Fruit fly (Drosophila melanogaster) whole organism, embryonic: ENCODE results near the gene sisA.

ENCODE experiments used
- Aef1 ChIP-seq: fragments of 200-800 bp; sonication (Bioruptor generic); IDR thresholded peaks from 3 replicates; pipeline ENCODE4 v1.3.6; 2022; ENCODE audit warnings: missing biosample characterization, missing genetic modification characterization
- Atf-2 ChIP-seq: fragments of 200-800 bp; sonication (Bioruptor generic); optimal IDR thresholded peaks from 2 replicates; lab custom pipeline; 2016; ENCODE audit warnings: missing biosample characterization, missing genetic modification characterization
- CG10321 ChIP-seq: fragments of 200-800 bp; sonication (Bioruptor generic); IDR thresholded peaks from 2 replicates; pipeline ENCODE4 v1.3.6; 2022; ENCODE audit warnings: missing biosample characterization, missing genetic modification characterization
- CG10979 ChIP-seq: fragments of 200-800 bp; sonication (Bioruptor generic); optimal IDR thresholded peaks from 2 replicates; lab custom pipeline; 2018; ENCODE audit warnings: missing biosample characterization, mild to moderate bottlenecking, missing genetic modification characterization, moderate library complexity
- CG11093 ChIP-seq: fragments of 200-800 bp; sonication (Bioruptor generic); IDR thresholded peaks from 3 replicates; pipeline ENCODE4 v1.3.6; 2022; ENCODE audit warnings: missing biosample characterization, missing genetic modification characterization
- CG11504 ChIP-seq: fragments of 200-800 bp; sonication (Bioruptor generic); optimal IDR thresholded peaks from 3 replicates; lab custom pipeline; 2019; ENCODE audit warnings: missing biosample characterization, mild to moderate bottlenecking, missing genetic modification characterization, moderate library complexity
- CG11695 ChIP-seq: fragments of 200-800 bp; sonication (Bioruptor generic); IDR thresholded peaks from 3 replicates; pipeline ENCODE4 v1.3.6; 2022; ENCODE audit warnings: missing biosample characterization, missing genetic modification characterization
- CG13894 ChIP-seq: fragments of 200-800 bp; sonication (Bioruptor generic); optimal IDR thresholded peaks from 3 replicates; lab custom pipeline; 2018; ENCODE audit warnings: missing biosample characterization, mild to moderate bottlenecking, missing genetic modification characterization, moderate library complexity
- CG1603 ChIP-seq: fragments of 200-800 bp; sonication (Bioruptor generic); optimal IDR thresholded peaks from 2 replicates; lab custom pipeline; 2019; ENCODE audit warnings: missing biosample characterization, mild to moderate bottlenecking, missing genetic modification characterization, moderate library complexity
- CG17361 ChIP-seq: fragments of 200-800 bp; sonication (Bioruptor generic); IDR thresholded peaks from 3 replicates; pipeline ENCODE4 v1.3.6; 2022; ENCODE audit warnings: missing biosample characterization, missing genetic modification characterization
- CG18476 ChIP-seq: fragments of 200-800 bp; sonication (Bioruptor generic); optimal IDR thresholded peaks from 2 replicates; lab custom pipeline; 2016; ENCODE audit warnings: missing biosample characterization, mild to moderate bottlenecking, missing genetic modification characterization
- CG2678 ChIP-seq: fragments of 200-800 bp; sonication (Bioruptor generic); optimal IDR thresholded peaks from 3 replicates; lab custom pipeline; 2019; ENCODE audit warnings: missing biosample characterization, mild to moderate bottlenecking, missing genetic modification characterization, moderate library complexity
- CG30431 ChIP-seq: fragments of 200-800 bp; sonication (Bioruptor generic); optimal IDR thresholded peaks from 2 replicates; lab custom pipeline; 2017; ENCODE audit warnings: missing biosample characterization, missing genetic modification characterization
- CG32767 ChIP-seq: fragments of 200-800 bp; sonication (Bioruptor generic); IDR thresholded peaks from 2 replicates; pipeline ENCODE4 v1.3.6; 2022; ENCODE audit warnings: missing biosample characterization, missing genetic modification characterization
- CG4360 ChIP-seq: fragments of 200-800 bp; sonication (Bioruptor generic); IDR thresholded peaks from 2 replicates; pipeline ENCODE4 v1.3.6; 2022; ENCODE audit warnings: missing biosample characterization, missing genetic modification characterization
- CG6654 ChIP-seq: fragments of 200-800 bp; sonication (Bioruptor generic); optimal IDR thresholded peaks from 2 replicates; lab custom pipeline; 2017; ENCODE audit warnings: missing biosample characterization, mild to moderate bottlenecking, missing genetic modification characterization
- CG6765 ChIP-seq: fragments of 200-800 bp; sonication (Bioruptor generic); optimal IDR thresholded peaks from 3 replicates; lab custom pipeline; 2017; ENCODE audit warnings: missing biosample characterization, mild to moderate bottlenecking, missing genetic modification characterization
- CG7786 ChIP-seq: fragments of 200-800 bp; sonication (Bioruptor generic); optimal IDR thresholded peaks from 2 replicates; lab custom pipeline; 2016; ENCODE audit warnings: missing biosample characterization, missing genetic modification characterization
- CG7839 ChIP-seq: fragments of 200-800 bp; sonication (Bioruptor generic); optimal IDR thresholded peaks from 3 replicates; lab custom pipeline; 2018; ENCODE audit warnings: missing biosample characterization, mild to moderate bottlenecking, missing genetic modification characterization, moderate library complexity
- CG8765 ChIP-seq: fragments of 200-800 bp; sonication (Bioruptor generic); IDR thresholded peaks from 2 replicates; pipeline ENCODE4 v1.3.6; 2022; ENCODE audit warnings: missing biosample characterization, missing genetic modification characterization
- CG9437 ChIP-seq: fragments of 200-800 bp; sonication (Bioruptor generic); optimal IDR thresholded peaks from 2 replicates; lab custom pipeline; 2018; ENCODE audit warnings: missing biosample characterization, mild to moderate bottlenecking, missing genetic modification characterization
- CG9932 ChIP-seq: fragments of 200-800 bp; sonication (Bioruptor generic); IDR thresholded peaks from 2 replicates; pipeline ENCODE4 v1.3.6; 2022; ENCODE audit warnings: missing biosample characterization, missing genetic modification characterization
- Chrac-16 ChIP-seq: fragments of 200-800 bp; sonication (Bioruptor generic); optimal IDR thresholded peaks from 3 replicates; lab custom pipeline; 2016; ENCODE audit warnings: missing biosample characterization, missing genetic modification characterization
- Dip2 ChIP-seq: fragments of 200-800 bp; sonication (Bioruptor generic); IDR thresholded peaks from 2 replicates; pipeline ENCODE4 v1.3.6; 2022; ENCODE audit warnings: missing biosample characterization, missing genetic modification characterization
- Dll ChIP-seq: fragments of 200-800 bp; sonication (Bioruptor generic); IDR thresholded peaks from 4 replicates; pipeline ENCODE4 v1.3.6; 2022; ENCODE audit warnings: missing biosample characterization, missing genetic modification characterization; ENCODE audit not compliant: partially characterized antibody
- Dp ChIP-seq: fragments of 200-800 bp; sonication (Bioruptor generic); optimal IDR thresholded peaks from 2 replicates; lab custom pipeline; 2018; ENCODE audit warnings: missing biosample characterization, mild to moderate bottlenecking, missing genetic modification characterization, moderate library complexity
- Fer3 ChIP-seq: fragments of 200-800 bp; sonication (Bioruptor generic); optimal IDR thresholded peaks from 2 replicates; lab custom pipeline; 2018; ENCODE audit warnings: missing biosample characterization, mild to moderate bottlenecking, missing genetic modification characterization, moderate library complexity
- Hr39 ChIP-seq: fragments of >200 bp; optimal IDR thresholded peaks from 2 replicates; lab custom pipeline; 2017
- Kr ChIP-seq: fragments of 200-800 bp; sonication (Bioruptor generic); optimal IDR thresholded peaks from 2 replicates; lab custom pipeline; 2017; ENCODE audit warnings: missing biosample characterization, mild to moderate bottlenecking, missing genetic modification characterization
- MTF-1 ChIP-seq: fragments of 200-800 bp; sonication (Bioruptor generic); optimal IDR thresholded peaks from 2 replicates; lab custom pipeline; 2018; ENCODE audit warnings: missing biosample characterization, mild to moderate bottlenecking, missing genetic modification characterization, borderline replicate concordance
- Ssrp ChIP-seq: fragments of 200-800 bp; sonication (Bioruptor generic); optimal IDR thresholded peaks from 2 replicates; lab custom pipeline; 2018; ENCODE audit warnings: missing biosample characterization, mild to moderate bottlenecking, missing genetic modification characterization, moderate library complexity
- Taf1 ChIP-seq: fragments of 200-800 bp; sonication (Bioruptor generic); IDR thresholded peaks from 2 replicates; pipeline ENCODE4 v1.3.6; 2022; ENCODE audit warnings: missing biosample characterization, missing genetic modification characterization
- Vsx1 ChIP-seq: fragments of 200-800 bp; sonication (Bioruptor generic); optimal IDR thresholded peaks from 2 replicates; lab custom pipeline; 2017; ENCODE audit warnings: missing biosample characterization, mild to moderate bottlenecking, missing genetic modification characterization, missing genetic modification reagents
- abd-A ChIP-seq: fragments of 200-800 bp; sonication (Bioruptor generic); optimal IDR thresholded peaks from 3 replicates; lab custom pipeline; 2019; ENCODE audit warnings: missing biosample characterization, mild to moderate bottlenecking, missing genetic modification characterization, moderate library complexity
- chn ChIP-seq: fragments of 200-800 bp; sonication (Bioruptor generic); optimal IDR thresholded peaks from 2 replicates; lab custom pipeline; 2016; ENCODE audit warnings: missing biosample characterization, missing genetic modification characterization
- crc ChIP-seq: fragments of 200-800 bp; sonication (Bioruptor generic); optimal IDR thresholded peaks from 2 replicates; lab custom pipeline; 2016; ENCODE audit warnings: missing biosample characterization, missing genetic modification characterization
- fu2 ChIP-seq: fragments of 200-800 bp; sonication (Bioruptor generic); optimal IDR thresholded peaks from 2 replicates; lab custom pipeline; 2016; ENCODE audit warnings: missing biosample characterization, missing genetic modification characterization
- grn ChIP-seq: fragments of 200-800 bp; sonication (Bioruptor generic); optimal IDR thresholded peaks from 3 replicates; lab custom pipeline; 2017; ENCODE audit warnings: missing biosample characterization, missing genetic modification characterization
- hkb ChIP-seq, 2 experiments: fragments of 200-800 bp in 1 of 2; fragments of >200 bp in 1 of 2; sonication (Bioruptor generic) in 1 of 2; IDR thresholded peaks in 1 of 2; optimal IDR thresholded peaks in 1 of 2; 2 replicates each; pipeline versions ENCODE4 v1.3.6 to Lab custom; 2017 to 2022; ENCODE audit warnings: missing biosample characterization in 1 of 2, missing genetic modification characterization in 1 of 2
- ind ChIP-seq: fragments of 200-800 bp; sonication (Bioruptor generic); optimal IDR thresholded peaks from 3 replicates; lab custom pipeline; 2016; ENCODE audit warnings: missing biosample characterization, missing genetic modification characterization
- nau ChIP-seq: fragments of 200-800 bp; sonication (Bioruptor generic); optimal IDR thresholded peaks from 3 replicates; lab custom pipeline; 2017; ENCODE audit warnings: missing biosample characterization, mild to moderate bottlenecking, missing genetic modification characterization, missing genetic modification reagents
- nom ChIP-seq: fragments of 200-800 bp; sonication (Bioruptor generic); optimal IDR thresholded peaks from 2 replicates; lab custom pipeline; 2017; ENCODE audit warnings: missing biosample characterization, missing genetic modification characterization, mild to moderate bottlenecking, moderate library complexity, missing genetic modification reagents
- pita ChIP-seq: fragments of 200-800 bp; sonication (Bioruptor generic); optimal IDR thresholded peaks from 2 replicates; lab custom pipeline; 2017; ENCODE audit warnings: missing biosample characterization, mild to moderate bottlenecking, missing genetic modification characterization
- pnt ChIP-seq: fragments of 200-800 bp; sonication (Bioruptor generic); optimal IDR thresholded peaks from 3 replicates; lab custom pipeline; 2016; ENCODE audit warnings: missing biosample characterization, missing genetic modification characterization
- rib ChIP-seq: fragments of 200-800 bp; sonication (Bioruptor generic); IDR thresholded peaks from 2 replicates; pipeline ENCODE4 v1.3.6; 2022; ENCODE audit warnings: missing biosample characterization, missing genetic modification characterization
- so ChIP-seq: fragments of 200-800 bp; sonication (Bioruptor generic); IDR thresholded peaks from 3 replicates; pipeline ENCODE4 v1.3.6; 2022; ENCODE audit warnings: missing biosample characterization, missing genetic modification characterization
- stwl ChIP-seq: fragments of 200-800 bp; sonication (Bioruptor generic); optimal IDR thresholded peaks from 3 replicates; lab custom pipeline; 2018; ENCODE audit warnings: missing biosample characterization, mild to moderate bottlenecking, missing genetic modification characterization, moderate library complexity
- tio ChIP-seq: fragments of 200-800 bp; sonication (Bioruptor generic); optimal IDR thresholded peaks from 2 replicates; lab custom pipeline; 2017; ENCODE audit warnings: missing biosample characterization, missing genetic modification characterization, inconsistent platforms
- tll ChIP-seq, 2 experiments: fragments of 200-800 bp in 1 of 2; fragments of >200 bp in 1 of 2; sonication (Bioruptor generic) in 1 of 2; optimal IDR thresholded peaks; 2 replicates each; lab custom pipeline; 2017 to 2019; ENCODE audit warnings: missing biosample characterization in 2 of 2, missing genetic modification characterization in 2 of 2, mild to moderate bottlenecking in 1 of 2, moderate library complexity in 1 of 2
- trh ChIP-seq: fragments of 200-800 bp; sonication (Bioruptor generic); optimal IDR thresholded peaks from 2 replicates; lab custom pipeline; 2016; ENCODE audit warnings: missing biosample characterization, missing genetic modification characterization
- wek ChIP-seq: fragments of 200-800 bp; sonication (Bioruptor generic); optimal IDR thresholded peaks from 3 replicates; lab custom pipeline; 2018; ENCODE audit warnings: missing biosample characterization, mild to moderate bottlenecking, missing genetic modification characterization, moderate library complexity
- zfh1 ChIP-seq: fragments of 200-800 bp; sonication (Bioruptor generic); IDR thresholded peaks from 3 replicates; pipeline ENCODE4 v1.3.6; 2022; ENCODE audit warnings: missing biosample characterization, missing genetic modification characterization

Gene sisA

DNA sequence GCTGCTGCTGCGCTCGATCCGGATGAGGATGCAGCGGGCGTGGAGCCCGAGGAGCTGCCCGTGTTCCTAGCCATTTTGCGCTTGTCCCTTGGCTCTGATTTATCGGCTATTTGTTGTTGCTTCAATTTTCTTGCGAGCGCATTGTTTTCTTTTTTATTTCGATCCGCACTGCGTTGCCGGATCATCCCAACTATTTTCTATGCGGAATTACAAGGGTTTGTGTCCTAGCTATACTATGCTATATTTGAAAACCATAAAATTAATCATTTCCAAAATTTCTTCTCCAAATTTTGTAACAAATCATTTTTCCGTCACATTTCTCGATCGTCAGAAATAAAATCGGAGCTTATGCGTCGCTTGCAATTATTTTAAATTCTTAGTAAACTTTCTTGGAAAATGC lies 25.7 kb upstream of the sisA start, which contains the start of the genes GCS1 and CG11756 (continued):
- TF ChIP-seq pita (GFP tag; lab: Kevin White, UChicago) (peak; percentile 45), Dip2 (GFP tag; lab: Robert Waterston, UW) (no peak), fu2 (GFP tag; lab: Kevin White, UChicago) (no peak), Ssrp (no peak), abd-A (tag; lab: Kevin White, UChicago) (no peak), trh (GFP tag; lab: Kevin White, UChicago) (no peak), CG4360 (no peak), so (no peak), CG11093 (no peak), CG11504 (no peak), CG2678 (no peak), rib (GFP tag; lab: Robert Waterston, UW) (no peak), Kr (GFP tag; lab: Kevin White, UChicago) (no peak), CG6654 (GFP tag; lab: Kevin White, UChicago) (no peak), CG9437 (no peak), CG7786 (GFP tag; lab: Kevin White, UChicago) (no peak), pnt (GFP tag; lab: Kevin White, UChicago) (no peak), Chrac-16 (GFP tag; lab: Kevin White, UChicago) (no peak), CG8765 (GFP tag; lab: Robert Waterston, UW) (no peak), grn (GFP tag; lab: Kevin White, UChicago) (no peak), Taf1 (no peak), nom (GFP tag; lab: Kevin White, UChicago) (no peak), Dll (GFP tag; lab: Robert Waterston, UW) (no peak), tio (GFP tag; lab: Kevin White, UChicago) (no peak), CG10979 (tag; lab: Kevin White, UChicago) (no peak), Aef1 (GFP tag; lab: Robert Waterston, UW) (no peak), Vsx1 (GFP tag; lab: Kevin White, UChicago) (no peak), Atf-2 (no peak), CG10321 (GFP tag; lab: Robert Waterston, UW) (no peak), ind (GFP tag; lab: Kevin White, UChicago) (no peak), CG13894 (no peak), Dp (GFP tag; lab: Kevin White, UChicago) (peak; percentile 52), crc (GFP tag; lab: Kevin White, UChicago) (no peak), CG11695 (GFP tag; lab: Robert Waterston, UW) (no peak), hkb (optimal IDR thresholded peaks at IDR 0.05; lab: Kevin White, UChicago) (no peak), hkb (GFP tag; IDR thresholded peaks at IDR 0.05; lab: Robert Waterston, UW) (no peak), wek (GFP tag; lab: Kevin White, UChicago) (no peak), CG32767 (no peak), zfh1 (GFP tag; lab: Robert Waterston, UW) (no peak), chn (GFP tag; lab: Kevin White, UChicago) (no peak), Hr39 (lab: Kevin White, UChicago) (no peak), CG9932 (no peak), CG7839 (tag; lab: Kevin White, UChicago) (no peak), CG30431 (no peak), Fer3 (no peak), nau (no peak), CG1603 (tag; lab: Kevin White, UChicago) (peak; percentile 24), CG6765 (GFP tag; lab: Kevin White, UChicago) (no peak), MTF-1 (GFP tag; lab: Kevin White, UChicago) (no peak), tll (GFP tag; optimal IDR thresholded peaks at IDR 0.05; lab: Kevin White, UChicago) (no peak), stwl (tag; lab: Kevin White, UChicago) (peak; percentile 5), CG17361 (GFP tag; lab: Robert Waterston, UW) (no peak), CG18476 (GFP tag; lab: Kevin White, UChicago) (no peak)
